Worm (Caenorhabditis elegans) whole organism, late embryonic: ENCODE measurements around the gene mig-6.

Experiments used
- Y22D7AL.16 ChIP-seq: sonication (generic microtip); optimal IDR thresholded peaks from 2 replicates; lab custom pipeline; 2016; ENCODE audit warnings: missing genetic modification characterization, missing compliant biosample characterization
- ama-1 ChIP-seq: fragments of 150-350 bp; optimal IDR thresholded peaks from 2 replicates; lab custom pipeline; 2014
- ceh-31 ChIP-seq: sonication (generic microtip); optimal IDR thresholded peaks from 2 replicates; lab custom pipeline; 2016; ENCODE audit warnings: missing genetic modification characterization, missing compliant biosample characterization
- ceh-6 ChIP-seq: fragments of 200-800 bp; sonication (Bioruptor generic); optimal IDR thresholded peaks from 2 replicates; lab custom pipeline; 2018; ENCODE audit warnings: mild to moderate bottlenecking, missing genetic modification characterization, missing compliant biosample characterization
- lim-6 ChIP-seq: sonication (generic microtip); optimal IDR thresholded peaks from 2 replicates; lab custom pipeline; 2016; ENCODE audit warnings: missing genetic modification characterization, missing compliant biosample characterization
- mec-3 ChIP-seq: sonication (generic microtip); optimal IDR thresholded peaks from 2 replicates; lab custom pipeline; 2016; ENCODE audit warnings: borderline replicate concordance, missing genetic modification characterization, missing compliant biosample characterization
- nfya-1 ChIP-seq: sonication (generic microtip); optimal IDR thresholded peaks from 2 replicates; lab custom pipeline; 2017; ENCODE audit warnings: missing genetic modification characterization, mild to moderate bottlenecking, missing compliant biosample characterization, antibody characterized with exemption, moderate library complexity
- zip-5 ChIP-seq: sonication (generic microtip); optimal IDR thresholded peaks from 2 replicates; lab custom pipeline; 2016; ENCODE audit warnings: missing genetic modification characterization, missing compliant biosample characterization

DNA sequence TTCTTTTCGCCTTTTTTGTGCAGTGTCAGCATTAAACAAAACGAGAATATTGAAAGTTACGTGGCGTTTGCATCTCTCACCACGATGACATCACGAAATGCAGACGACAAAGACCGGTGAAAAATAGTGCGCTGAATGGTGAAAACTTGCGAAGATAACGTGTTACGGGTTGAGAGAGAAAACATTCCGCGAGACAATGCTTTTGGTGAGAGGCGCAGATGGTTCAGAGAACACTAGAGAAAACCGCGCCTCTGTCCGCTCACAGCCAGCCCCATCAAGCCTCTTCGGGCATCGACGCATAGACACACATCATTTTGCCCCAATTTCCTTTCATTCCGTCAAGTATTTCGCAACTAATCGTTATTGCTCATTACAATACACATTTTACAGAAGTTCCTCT lies 27.6 kb downstream of the mig-6 start, which contains the start of the genes C37C3.9 and C37C3.18:
- TF ChIP-seq lim-6 (no peak), ama-1 (no peak), mec-3 (tag; lab: Kevin White, UChicago) (no peak), ceh-31 (tag; lab: Kevin White, UChicago) (peak; percentile 42), nfya-1 (tag; lab: Kevin White, UChicago) (peak; percentile 63), ceh-6 (GFP tag; lab: Kevin White, UChicago) (no peak), Y22D7AL.16 (no peak), zip-5 (no peak)
